Fruit fly (Drosophila melanogaster): ENCODE data around the gene RYa-R.

- TF ChIP-seq CG7101 (tag; optimal IDR thresholded peaks at IDR 0.05): no peak
- TF ChIP-seq CG5204 (GFP tag; optimal IDR thresholded peaks at IDR 0.05): no peak
- no peak for TF ChIP-seq CG1620 (GFP tag; optimal IDR thresholded peaks at IDR 0.05)
- TF ChIP-seq pad (GFP tag; optimal IDR thresholded peaks at IDR 0.05): no peak
These were observed 102.8 kb downstream of the RYa-R start, which contains the start of gene eater for dm6 chr3R:27099579-27099978.

All from whole organism, adult.